Worm (Caenorhabditis elegans) whole organism, early embryonic: ENCODE results near the gene sqv-3.

Source experiments
- B0310.2 ChIP-seq: sonication (generic microtip); optimal IDR thresholded peaks from 2 replicates; lab custom pipeline; 2016; ENCODE audit warnings: mild to moderate bottlenecking, missing genetic modification characterization, missing compliant biosample characterization
- F13C5.2 ChIP-seq: sonication (generic microtip); optimal IDR thresholded peaks from 2 replicates; lab custom pipeline; 2017; ENCODE audit warnings: mild to moderate bottlenecking, missing genetic modification characterization, inconsistent platforms, missing compliant biosample characterization
- ama-1 ChIP-seq: fragments of 150-350 bp; optimal IDR thresholded peaks from 2 replicates; lab custom pipeline; 2014
- ceh-13 ChIP-seq: fragments of 200-800 bp; sonication (Bioruptor generic); optimal IDR thresholded peaks from 2 replicates; lab custom pipeline; 2018; ENCODE audit warnings: mild to moderate bottlenecking, missing genetic modification characterization, missing compliant biosample characterization
- ceh-36 ChIP-seq: sonication (generic microtip); optimal IDR thresholded peaks from 2 replicates; lab custom pipeline; 2016; ENCODE audit warnings: missing genetic modification characterization, inconsistent platforms, missing compliant biosample characterization
- ets-7 ChIP-seq: sonication (generic microtip); optimal IDR thresholded peaks from 2 replicates; lab custom pipeline; 2016; ENCODE audit warnings: missing genotype, missing genetic modification characterization, missing compliant biosample characterization
- flt-1 ChIP-seq: fragments of 200-800 bp; sonication (Bioruptor generic); IDR thresholded peaks from 2 replicates; pipeline ENCODE4 v1.3.6; 2022; ENCODE audit warnings: missing genetic modification characterization, missing compliant biosample characterization
- hmbx-1 ChIP-seq: sonication (generic microtip); optimal IDR thresholded peaks from 2 replicates; lab custom pipeline; 2016; ENCODE audit warnings: mild to moderate bottlenecking, missing genetic modification characterization, missing compliant biosample characterization
- hmg-4 ChIP-seq: fragments of 200-800 bp; sonication (Bioruptor generic); optimal IDR thresholded peaks from 2 replicates; lab custom pipeline; 2018; ENCODE audit warnings: mild to moderate bottlenecking, missing genetic modification characterization, missing compliant biosample characterization
- hnd-1 ChIP-seq: sonication (generic microtip); optimal IDR thresholded peaks from 2 replicates; lab custom pipeline; 2016; ENCODE audit warnings: missing genetic modification characterization, missing compliant biosample characterization
- sea-1 ChIP-seq: fragments of 200-800 bp; sonication (Bioruptor generic); conservative IDR thresholded peaks from 2 replicates; pipeline ENCODE4 v1.3.6; 2022; ENCODE audit warnings: missing genetic modification characterization, missing compliant biosample characterization
- tbx-11 ChIP-seq: fragments of 200-800 bp; sonication (Bioruptor generic); IDR thresholded peaks from 2 replicates; pipeline ENCODE4 v1.3.6; 2022; ENCODE audit warnings: missing genetic modification characterization, missing compliant biosample characterization
- tbx-37 ChIP-seq: fragments of 200-800 bp; sonication (Bioruptor generic); conservative IDR thresholded peaks from 2 replicates; pipeline ENCODE4 v1.3.6; 2022; ENCODE audit warnings: missing genetic modification reagents, missing genetic modification characterization, missing compliant biosample characterization
- tra-4 ChIP-seq: sonication (generic microtip); optimal IDR thresholded peaks from 2 replicates; lab custom pipeline; 2017; ENCODE audit warnings: missing genetic modification characterization, missing compliant biosample characterization

DNA sequence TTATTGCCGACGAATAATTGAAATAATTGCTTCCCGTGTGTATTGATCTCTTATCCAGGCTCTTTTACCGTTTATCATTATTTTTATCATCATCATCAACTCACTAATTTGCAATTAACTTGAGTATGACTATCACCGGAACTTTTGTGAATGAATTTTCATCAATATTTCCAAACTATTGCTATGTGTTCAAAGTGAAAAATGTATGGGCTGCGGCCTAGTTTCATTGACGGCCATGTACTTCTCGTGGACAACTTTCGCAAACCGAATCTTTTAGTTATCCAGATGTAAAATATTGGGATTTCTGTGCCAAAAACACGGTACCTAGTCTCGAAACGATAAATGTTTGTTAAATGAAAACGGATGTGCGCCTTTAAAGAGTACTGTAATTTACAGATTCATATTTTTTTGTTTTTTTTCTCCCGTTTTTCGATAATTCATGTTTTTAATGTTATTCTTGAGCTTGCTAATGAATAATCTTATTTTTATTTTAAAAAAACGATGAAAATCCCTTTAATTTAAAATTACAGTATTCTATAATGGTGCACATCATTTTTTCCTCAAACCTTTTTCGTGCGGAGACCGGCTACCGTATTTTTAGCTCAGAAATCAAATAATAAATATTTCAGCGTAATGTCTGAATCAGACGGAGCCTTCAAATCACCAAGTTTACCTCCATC, 18.5 kb upstream of the sqv-3 start, which contains the start of gene ZK632.2:
- TF ChIP-seq tra-4 (no peak), F13C5.2 (tag; lab: Kevin White, UChicago) (no peak), ceh-13 (no peak), ama-1 (lab: Kevin White, UChicago) (no peak), hmbx-1 (tag; lab: Kevin White, UChicago) (no peak), hnd-1 (no peak), flt-1 (no peak), tbx-37 (GFP tag; lab: Robert Waterston, UW) (no peak), tbx-11 (no peak), hmg-4 (GFP tag; lab: Kevin White, UChicago) (no peak), ets-7 (no peak), sea-1 (GFP tag; lab: Robert Waterston, UW) (no peak), ceh-36 (tag; lab: Kevin White, UChicago) (no peak), B0310.2 (tag; lab: Kevin White, UChicago) (no peak)
